Fruit fly (Drosophila melanogaster): Measurements from ENCODE around the gene CG31115.
A peak's percentile ranks its signal among the peaks of the same experiment; 100 is the strongest.

CG31115 gene

dm6 chr3R:25054451-25055188 lies 17.9 kb downstream of the CG31115 start, which contains the start of gene CG31109 (continued):
- TF ChIP-seq ato (GFP tag; IDR thresholded peaks at IDR 0.05; ENCODE audit: partially characterized antibody) (no peak), CG2875 (GFP tag; optimal IDR thresholded peaks at IDR 0.05) (no peak), CG6765 (GFP tag; optimal IDR thresholded peaks at IDR 0.05) (no peak), CG17568 (GFP tag; optimal IDR thresholded peaks at IDR 0.05) (no peak), D19A (tag; optimal IDR thresholded peaks at IDR 0.05) (peak; percentile 1), CG7556 (GFP tag; optimal IDR thresholded peaks at IDR 0.05) (no peak), CG6791 (GFP tag; IDR thresholded peaks at IDR 0.05; ENCODE audit: partially characterized antibody) (peak; percentile 37; the same call in 1 of the 3 replicates), CG9932 (GFP tag; IDR thresholded peaks at IDR 0.05) (no peak), Spps (tag; optimal IDR thresholded peaks at IDR 0.05) (no peak), h (optimal IDR thresholded peaks at IDR 0.05) (no peak), Optix (GFP tag; IDR thresholded peaks at IDR 0.05) (no peak), nerfin-2 (GFP tag; IDR thresholded peaks at IDR 0.05; ENCODE audit: partially characterized antibody) (no peak), gro (GFP tag; optimal IDR thresholded peaks at IDR 0.05) (no peak), CG7928 (GFP tag; optimal IDR thresholded peaks at IDR 0.05) (no peak), CG17186 (GFP tag; optimal IDR thresholded peaks at IDR 0.05) (no peak), CG17359 (tag; optimal IDR thresholded peaks at IDR 0.05) (peak; percentile 2), CG12236 (GFP tag; optimal IDR thresholded peaks at IDR 0.05) (no peak), CG2889 (GFP tag; IDR thresholded peaks at IDR 0.05) (no peak), zfh2 (GFP tag; optimal IDR thresholded peaks at IDR 0.05) (peak; percentile 28), CG7357 (GFP tag; IDR thresholded peaks at IDR 0.05) (no peak), CG8944 (GFP tag; optimal IDR thresholded peaks at IDR 0.05) (peak; percentile 22), Hr3 (GFP tag; optimal IDR thresholded peaks at IDR 0.05) (no peak), CG6175 (GFP tag; IDR thresholded peaks at IDR 0.05) (no peak), exex (tag; optimal IDR thresholded peaks at IDR 0.05) (no peak), Atf3 (GFP tag; optimal IDR thresholded peaks at IDR 0.05) (no peak), CG34422 (GFP tag; IDR thresholded peaks at IDR 0.05) (peak; percentile 48; the same call in 1 of the 3 replicates), dpn (GFP tag; optimal IDR thresholded peaks at IDR 0.05) (peak in 1 of 2 experiments; percentile 4), Ets97D (GFP tag; optimal IDR thresholded peaks at IDR 0.05) (peak; percentile 74), CG11085 (GFP tag; IDR thresholded peaks at IDR 0.05) (no peak), Hr51 (GFP tag; optimal IDR thresholded peaks at IDR 0.05) (no peak), CG6254 (GFP tag; optimal IDR thresholded peaks at IDR 0.05) (no peak), sr (GFP tag; IDR thresholded peaks at IDR 0.05) (no peak), CG1603 (tag; optimal IDR thresholded peaks at IDR 0.05) (peak; percentile 91), Hmx (GFP tag; optimal IDR thresholded peaks at IDR 0.05) (no peak), Awh (GFP tag; IDR thresholded peaks at IDR 0.05) (no peak), CG3065 (GFP tag; optimal IDR thresholded peaks at IDR 0.05) (no peak), CG13296 (GFP tag; optimal IDR thresholded peaks at IDR 0.05) (peak; percentile 52), CG10654 (GFP tag; optimal IDR thresholded peaks at IDR 0.05) (no peak), hbn (GFP tag; IDR thresholded peaks at IDR 0.05; ENCODE audit: partially characterized antibody) (peak; percentile 39; the same call in 1 of the 2 replicates), Deaf1 (tag; optimal IDR thresholded peaks at IDR 0.05) (no peak), Poxn (GFP tag; IDR thresholded peaks at IDR 0.05) (no peak), org-1 (GFP tag; optimal IDR thresholded peaks at IDR 0.05) (no peak), Opbp (GFP tag; IDR thresholded peaks at IDR 0.05; ENCODE audit: partially characterized antibody) (peak; percentile 46; the same call in 1 of the 3 replicates), CTCF (GFP tag; optimal IDR thresholded peaks at IDR 0.05) (no peak), H15 (GFP tag; IDR thresholded peaks at IDR 0.05) (no peak), Rfx (GFP tag; IDR thresholded peaks at IDR 0.05) (peak; percentile 51), CG43689 (GFP tag; IDR thresholded peaks at IDR 0.05) (no peak), CG2712 (tag; optimal IDR thresholded peaks at IDR 0.05) (peak; percentile 32), Bdp1 (GFP tag; optimal IDR thresholded peaks at IDR 0.05) (no peak), otp (GFP tag; IDR thresholded peaks at IDR 0.05) (no peak), HHEX (GFP tag; optimal IDR thresholded peaks at IDR 0.05) (no peak)
